Worm (Caenorhabditis elegans) whole organism, early embryonic: ENCODE data around the gene T24H10.1.

ENCODE experiments used
- B0310.2 ChIP-seq: sonication (generic microtip); optimal IDR thresholded peaks from 2 replicates; lab custom pipeline; 2016; ENCODE audit warnings: mild to moderate bottlenecking, missing genetic modification characterization, missing compliant biosample characterization
- F13C5.2 ChIP-seq: sonication (generic microtip); optimal IDR thresholded peaks from 2 replicates; lab custom pipeline; 2017; ENCODE audit warnings: mild to moderate bottlenecking, missing genetic modification characterization, inconsistent platforms, missing compliant biosample characterization
- aly-1 ChIP-seq: sonication (generic microtip); optimal IDR thresholded peaks from 2 replicates; lab custom pipeline; 2016; ENCODE audit warnings: missing genetic modification characterization, missing compliant biosample characterization
- ama-1 ChIP-seq: fragments of 150-350 bp; optimal IDR thresholded peaks from 2 replicates; lab custom pipeline; 2014
- ceh-13 ChIP-seq: fragments of 200-800 bp; sonication (Bioruptor generic); optimal IDR thresholded peaks from 2 replicates; lab custom pipeline; 2018; ENCODE audit warnings: mild to moderate bottlenecking, missing genetic modification characterization, missing compliant biosample characterization
- flt-1 ChIP-seq: fragments of 200-800 bp; sonication (Bioruptor generic); IDR thresholded peaks from 2 replicates; pipeline ENCODE4 v1.3.6; 2022; ENCODE audit warnings: missing genetic modification characterization, missing compliant biosample characterization
- hmbx-1 ChIP-seq: sonication (generic microtip); optimal IDR thresholded peaks from 2 replicates; lab custom pipeline; 2016; ENCODE audit warnings: mild to moderate bottlenecking, missing genetic modification characterization, missing compliant biosample characterization
- hmg-4 ChIP-seq: fragments of 200-800 bp; sonication (Bioruptor generic); optimal IDR thresholded peaks from 2 replicates; lab custom pipeline; 2018; ENCODE audit warnings: mild to moderate bottlenecking, missing genetic modification characterization, missing compliant biosample characterization
- hnd-1 ChIP-seq: sonication (generic microtip); optimal IDR thresholded peaks from 2 replicates; lab custom pipeline; 2016; ENCODE audit warnings: missing genetic modification characterization, missing compliant biosample characterization
- pes-1 ChIP-seq: fragments of 200-800 bp; sonication (Bioruptor generic); IDR thresholded peaks from 2 replicates; pipeline ENCODE4 v1.3.6; 2022; ENCODE audit warnings: missing genetic modification reagents, missing genetic modification characterization, missing compliant biosample characterization
- scrt-1 ChIP-seq: fragments of 200-800 bp; sonication (Bioruptor generic); IDR thresholded peaks from 2 replicates; pipeline ENCODE4 v1.3.6; 2022; ENCODE audit warnings: missing genetic modification characterization, missing compliant biosample characterization
- sea-1 ChIP-seq: fragments of 200-800 bp; sonication (Bioruptor generic); conservative IDR thresholded peaks from 2 replicates; pipeline ENCODE4 v1.3.6; 2022; ENCODE audit warnings: missing genetic modification characterization, missing compliant biosample characterization

ce11 chrII:9124353-9124752 is 25.2 kb downstream of the T24H10.1 start:
- TF ChIP-seq sea-1 (GFP tag; lab: Robert Waterston, UW) (no peak), ama-1 (lab: Kevin White, UChicago) (no peak), B0310.2 (tag; lab: Kevin White, UChicago) (no peak), scrt-1 (GFP tag; lab: Robert Waterston, UW) (no peak), hmg-4 (no peak), F13C5.2 (tag; lab: Kevin White, UChicago) (no peak), flt-1 (GFP tag; lab: Robert Waterston, UW) (no peak), ceh-13 (GFP tag; lab: Kevin White, UChicago) (no peak), hmbx-1 (tag; lab: Kevin White, UChicago) (no peak), aly-1 (tag; lab: Kevin White, UChicago) (no peak), hnd-1 (tag; lab: Kevin White, UChicago) (no peak), pes-1 (GFP tag; lab: Robert Waterston, UW) (no peak)
